Fruit fly (Drosophila melanogaster) whole organism, prepupa: ENCODE data around the gene CG17806.

ENCODE experiments used
- Blimp-1 ChIP-seq: fragments of 200-800 bp; sonication (Bioruptor generic); optimal IDR thresholded peaks from 3 replicates; lab custom pipeline; 2017; ENCODE audit warnings: missing biosample characterization, missing genetic modification characterization, mild to moderate bottlenecking, moderate library complexity, missing genetic modification reagents
- CG10631 ChIP-seq: fragments of 200-800 bp; sonication (Bioruptor generic); optimal IDR thresholded peaks from 2 replicates; lab custom pipeline; 2016; ENCODE audit warnings: missing biosample characterization, missing genetic modification characterization
- CG10669 ChIP-seq: fragments of 200-800 bp; sonication (Bioruptor generic); optimal IDR thresholded peaks from 3 replicates; lab custom pipeline; 2018; ENCODE audit warnings: missing biosample characterization, mild to moderate bottlenecking, missing genetic modification characterization, moderate library complexity
- CG11294 ChIP-seq: fragments of 200-800 bp; sonication (Bioruptor generic); IDR thresholded peaks from 2 replicates; pipeline ENCODE4 v1.3.6; 2022; ENCODE audit warnings: missing biosample characterization, missing genetic modification characterization
- CG11902 ChIP-seq: fragments of 200-800 bp; sonication (Bioruptor generic); optimal IDR thresholded peaks from 3 replicates; lab custom pipeline; 2016; ENCODE audit warnings: missing biosample characterization, missing genetic modification characterization
- CG16779 ChIP-seq: fragments of 200-800 bp; sonication (Bioruptor generic); optimal IDR thresholded peaks from 3 replicates; lab custom pipeline; 2017; ENCODE audit warnings: missing biosample characterization, mild to moderate bottlenecking, missing genetic modification characterization
- CG31627 ChIP-seq: fragments of 200-800 bp; sonication (Bioruptor generic); optimal IDR thresholded peaks from 3 replicates; lab custom pipeline; 2016; ENCODE audit warnings: missing biosample characterization, missing genetic modification characterization
- CG34406 ChIP-seq: fragments of 200-800 bp; sonication (Bioruptor generic); optimal IDR thresholded peaks from 3 replicates; lab custom pipeline; 2016; ENCODE audit warnings: missing biosample characterization, missing genetic modification characterization
- CG3919 ChIP-seq: fragments of 200-800 bp; sonication (Bioruptor generic); optimal IDR thresholded peaks from 3 replicates; lab custom pipeline; 2016; ENCODE audit warnings: missing biosample characterization, missing genetic modification characterization
- CG6163 ChIP-seq: fragments of 200-800 bp; sonication (Bioruptor generic); IDR thresholded peaks from 3 replicates; pipeline ENCODE4 v1.3.6; 2022; ENCODE audit warnings: missing biosample characterization, missing genetic modification characterization
- CG6276 ChIP-seq: fragments of 200-800 bp; sonication (Bioruptor generic); optimal IDR thresholded peaks from 2 replicates; lab custom pipeline; 2017; ENCODE audit warnings: missing biosample characterization, mild to moderate bottlenecking, missing genetic modification characterization
- CG6792 ChIP-seq: fragments of 200-800 bp; sonication (Bioruptor generic); optimal IDR thresholded peaks from 3 replicates; lab custom pipeline; 2016; ENCODE audit warnings: missing biosample characterization, missing genetic modification characterization
- CG6808 ChIP-seq: fragments of 200-800 bp; sonication (Bioruptor generic); optimal IDR thresholded peaks from 3 replicates; lab custom pipeline; 2017; ENCODE audit warnings: missing biosample characterization, missing genetic modification characterization, mild to moderate bottlenecking, moderate library complexity, missing genetic modification reagents
- CG6854 ChIP-seq: fragments of 200-800 bp; sonication (Bioruptor generic); optimal IDR thresholded peaks from 2 replicates; lab custom pipeline; 2017; ENCODE audit warnings: missing biosample characterization, mild to moderate bottlenecking, missing genetic modification characterization
- CG7368 ChIP-seq: fragments of 200-800 bp; sonication (Bioruptor generic); optimal IDR thresholded peaks from 3 replicates; lab custom pipeline; 2016; ENCODE audit warnings: missing biosample characterization, missing genetic modification characterization
- CG8119 ChIP-seq: fragments of 200-800 bp; sonication (Bioruptor generic); IDR thresholded peaks from 3 replicates; pipeline ENCODE4 v1.3.6; 2022; ENCODE audit warnings: missing biosample characterization, missing genetic modification characterization
- CG8319 ChIP-seq: fragments of 200-800 bp; sonication (Bioruptor generic); optimal IDR thresholded peaks from 3 replicates; lab custom pipeline; 2016; ENCODE audit warnings: missing biosample characterization, missing genetic modification characterization
- CG8632 ChIP-seq: fragments of 200-800 bp; sonication (Bioruptor generic); optimal IDR thresholded peaks from 3 replicates; lab custom pipeline; 2016; ENCODE audit warnings: missing biosample characterization, missing genetic modification characterization
- CG9139 ChIP-seq: fragments of 200-800 bp; sonication (Bioruptor generic); optimal IDR thresholded peaks from 3 replicates; lab custom pipeline; 2017; ENCODE audit warnings: missing biosample characterization, mild to moderate bottlenecking, missing genetic modification characterization
- Eip75B ChIP-seq: fragments of 200-800 bp; sonication (Bioruptor generic); optimal IDR thresholded peaks from 3 replicates; lab custom pipeline; 2016; ENCODE audit warnings: missing biosample characterization, missing genetic modification characterization
- Eip93F ChIP-seq: fragments of 200-800 bp; sonication (Bioruptor generic); optimal IDR thresholded peaks from 2 replicates; lab custom pipeline; 2016; ENCODE audit warnings: missing biosample characterization, mild to moderate bottlenecking, missing genetic modification characterization
- Ets21C ChIP-seq: fragments of 200-800 bp; sonication (Bioruptor generic); optimal IDR thresholded peaks from 3 replicates; lab custom pipeline; 2016; ENCODE audit warnings: missing biosample characterization, missing genetic modification characterization
- Ets96B ChIP-seq: fragments of 200-800 bp; optimal IDR thresholded peaks from 2 replicates; lab custom pipeline; 2019; ENCODE audit warnings: missing biosample characterization, mild to moderate bottlenecking, missing genetic modification characterization, moderate library complexity
- Gug ChIP-seq: fragments of 200-800 bp; sonication (Bioruptor generic); IDR thresholded peaks from 2 replicates; pipeline ENCODE4 v1.3.6; 2022; ENCODE audit warnings: missing biosample characterization, missing genetic modification characterization
- Hr39 ChIP-seq: fragments of 200-800 bp; sonication (Bioruptor generic); optimal IDR thresholded peaks from 2 replicates; lab custom pipeline; 2016; ENCODE audit warnings: missing biosample characterization, missing genetic modification characterization
- Hr4 ChIP-seq: fragments of 200-800 bp; sonication (Bioruptor generic); optimal IDR thresholded peaks from 3 replicates; lab custom pipeline; 2016; ENCODE audit warnings: missing biosample characterization, missing genetic modification characterization
- Lpt ChIP-seq: fragments of 200-800 bp; sonication (Bioruptor generic); optimal IDR thresholded peaks from 3 replicates; lab custom pipeline; 2016; ENCODE audit warnings: missing biosample characterization, missing genetic modification characterization
- Met ChIP-seq: fragments of 200-800 bp; sonication (Bioruptor generic); optimal IDR thresholded peaks from 3 replicates; lab custom pipeline; 2016; ENCODE audit warnings: missing biosample characterization, missing genetic modification characterization
- OdsH ChIP-seq: fragments of 200-800 bp; sonication (Bioruptor generic); optimal IDR thresholded peaks from 3 replicates; lab custom pipeline; 2016; ENCODE audit warnings: missing biosample characterization, missing genetic modification characterization
- Smox ChIP-seq: fragments of 200-800 bp; sonication (Bioruptor generic); optimal IDR thresholded peaks from 3 replicates; lab custom pipeline; 2016; ENCODE audit warnings: missing biosample characterization, missing genetic modification characterization
- Sox102F ChIP-seq: fragments of 200-800 bp; sonication (Bioruptor generic); optimal IDR thresholded peaks from 2 replicates; lab custom pipeline; 2016; ENCODE audit warnings: missing biosample characterization, mild to moderate bottlenecking, missing genetic modification characterization
- Sox15 ChIP-seq: fragments of 200-800 bp; sonication (Bioruptor generic); optimal IDR thresholded peaks from 3 replicates; lab custom pipeline; 2016; ENCODE audit warnings: missing biosample characterization, missing genetic modification characterization
- achi ChIP-seq: fragments of 200-800 bp; sonication (Bioruptor generic); optimal IDR thresholded peaks from 3 replicates; lab custom pipeline; 2016; ENCODE audit warnings: missing biosample characterization, missing genetic modification characterization
- acj6 ChIP-seq: fragments of 200-800 bp; sonication (Bioruptor generic); optimal IDR thresholded peaks from 3 replicates; lab custom pipeline; 2016; ENCODE audit warnings: missing biosample characterization, missing genetic modification characterization
- dac ChIP-seq: fragments of 200-800 bp; sonication (Bioruptor generic); optimal IDR thresholded peaks from 2 replicates; lab custom pipeline; 2017; ENCODE audit warnings: missing biosample characterization, mild to moderate bottlenecking, missing genetic modification characterization
- dsx ChIP-seq: fragments of 200-800 bp; optimal IDR thresholded peaks from 3 replicates; lab custom pipeline; 2019; ENCODE audit warnings: missing biosample characterization, mild to moderate bottlenecking, missing genetic modification characterization, moderate library complexity; ENCODE audit not compliant: poor library complexity, severe bottlenecking
- eg ChIP-seq: fragments of 200-800 bp; sonication (Bioruptor generic); IDR thresholded peaks from 3 replicates; pipeline ENCODE4 v1.3.6; 2022; ENCODE audit warnings: missing biosample characterization, missing genetic modification characterization
- esn ChIP-seq: fragments of 200-800 bp; sonication (Bioruptor generic); optimal IDR thresholded peaks from 2 replicates; lab custom pipeline; 2016; ENCODE audit warnings: missing biosample characterization, mild to moderate bottlenecking, missing genetic modification characterization, moderate library complexity
- fd85E ChIP-seq: fragments of 200-800 bp; sonication (Bioruptor generic); optimal IDR thresholded peaks from 3 replicates; lab custom pipeline; 2016; ENCODE audit warnings: missing biosample characterization, missing genetic modification characterization
- fkh ChIP-seq: fragments of 200-800 bp; sonication (Bioruptor generic); optimal IDR thresholded peaks from 3 replicates; lab custom pipeline; 2017; ENCODE audit warnings: missing biosample characterization, mild to moderate bottlenecking, missing genetic modification characterization, moderate library complexity
- lz ChIP-seq: fragments of 200-800 bp; sonication (Bioruptor generic); optimal IDR thresholded peaks from 3 replicates; lab custom pipeline; 2016; ENCODE audit warnings: missing biosample characterization, missing genetic modification characterization
- net ChIP-seq: fragments of 200-800 bp; sonication (Bioruptor generic); optimal IDR thresholded peaks from 3 replicates; lab custom pipeline; 2016; ENCODE audit warnings: missing biosample characterization, missing genetic modification characterization
- spab ChIP-seq: fragments of 200-800 bp; sonication (Bioruptor generic); optimal IDR thresholded peaks from 2 replicates; lab custom pipeline; 2017; ENCODE audit warnings: missing biosample characterization, mild to moderate bottlenecking, missing genetic modification characterization, missing genetic modification reagents
- ss ChIP-seq, 2 experiments: fragments of 200-800 bp; sonication (Bioruptor generic); optimal IDR thresholded peaks; 2 replicates in 1 of 2; 3 replicates in 1 of 2; lab custom pipeline; 2017 to 2018; ENCODE audit warnings: mild to moderate bottlenecking in 2 of 2, missing biosample characterization in 2 of 2, missing genetic modification characterization in 2 of 2, moderate library complexity in 1 of 2
- svp ChIP-seq: fragments of 200-800 bp; sonication (Bioruptor generic); peaks from one replicate; lab custom pipeline; 2016; ENCODE audit warnings: missing biosample characterization, missing genetic modification characterization
- topi ChIP-seq: fragments of 200-800 bp; sonication (Bioruptor generic); optimal IDR thresholded peaks from 3 replicates; lab custom pipeline; 2016; ENCODE audit warnings: missing biosample characterization, missing genetic modification characterization

CG17806 gene

DNA sequence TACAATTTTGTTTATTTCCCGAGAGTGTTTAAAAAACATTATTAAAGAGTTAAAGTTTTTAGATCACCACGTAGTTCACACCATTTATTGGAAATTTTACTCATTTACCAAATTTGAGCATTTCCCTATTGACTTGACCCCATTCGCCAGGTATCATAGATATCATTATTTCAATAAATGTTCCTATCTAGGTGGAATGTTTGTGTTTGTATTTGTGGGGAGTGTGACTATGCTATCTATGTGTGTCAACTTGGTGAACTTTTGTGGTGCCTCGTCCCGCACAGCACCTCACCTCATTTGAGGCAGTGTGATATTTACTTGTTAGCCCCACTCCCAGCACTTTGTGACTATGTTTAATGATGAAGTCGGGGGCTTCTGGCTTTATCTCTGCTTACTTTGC, 25.6 kb upstream of the CG17806 start:
- TF ChIP-seq Hr4 (GFP tag; lab: Kevin White, UChicago) (no peak), fkh (peak; percentile 91)
- TF ChIP-seq, all 60 proteins: peak for 1

dm6 chr3R:17827038-17827616, 24.1 kb upstream of the CG17806 start:
- TF ChIP-seq dsx (GFP tag; lab: Kevin White, UChicago) (no peak), svp (GFP tag; lab: Kevin White, UChicago) (peak; percentile 47)

dm6 chr3R:17825806-17826583, 22.9 kb upstream of the CG17806 start:
- TF ChIP-seq Sox102F (peak; percentile 41), spab (GFP tag; lab: Kevin White, UChicago) (peak; percentile 21), CG6792 (peak; percentile 60), CG31627 (GFP tag; lab: Kevin White, UChicago) (peak; percentile 31), Eip75B (GFP tag; lab: Kevin White, UChicago) (peak; percentile 18), CG34406 (GFP tag; lab: Kevin White, UChicago) (peak; percentile 66), CG7368 (no peak), OdsH (GFP tag; lab: Kevin White, UChicago) (peak; percentile 46), fkh (no peak), CG6163 (GFP tag; lab: Robert Waterston, UW) (no peak), CG10631 (GFP tag; lab: Kevin White, UChicago) (peak; percentile 62), CG9139 (GFP tag; lab: Kevin White, UChicago) (no peak), CG6808 (GFP tag; lab: Kevin White, UChicago) (peak; percentile 14), svp (GFP tag; lab: Kevin White, UChicago) (peak; percentile 81), acj6 (GFP tag; lab: Kevin White, UChicago) (peak; percentile 48), ss (GFP tag; optimal IDR thresholded peaks at IDR 0.05; lab: Kevin White, UChicago) (peak in 1 of 2 experiments; percentile 57), Eip93F (GFP tag; lab: Kevin White, UChicago) (no peak), Ets96B (tag; lab: Kevin White, UChicago) (peak; percentile 35), dac (no peak), Gug (GFP tag; lab: Robert Waterston, UW) (no peak), net (GFP tag; lab: Kevin White, UChicago) (no peak), esn (peak; percentile 76), Ets21C (GFP tag; lab: Kevin White, UChicago) (peak; percentile 4), Blimp-1 (GFP tag; lab: Kevin White, UChicago) (peak; percentile 27), Met (peak; percentile 41), CG8632 (GFP tag; lab: Kevin White, UChicago) (peak; percentile 54), CG3919 (GFP tag; lab: Kevin White, UChicago) (peak; percentile 30), fd85E (no peak), Hr39 (peak; percentile 26), CG10669 (peak; percentile 26), CG8119 (GFP tag; lab: Robert Waterston, UW) (no peak), Lpt (GFP tag; lab: Kevin White, UChicago) (no peak), CG16779 (tag; lab: Kevin White, UChicago) (no peak), achi (GFP tag; lab: Kevin White, UChicago) (peak; percentile 58), CG6276 (GFP tag; lab: Kevin White, UChicago) (no peak), eg (GFP tag; lab: Robert Waterston, UW) (no peak), lz (peak; percentile 60), Hr4 (GFP tag; lab: Kevin White, UChicago) (no peak), CG8319 (GFP tag; lab: Kevin White, UChicago) (no peak), CG6854 (no peak), CG11294 (no peak), Sox15 (peak; percentile 17), CG11902 (GFP tag; lab: Kevin White, UChicago) (peak; percentile 42), topi (GFP tag; lab: Kevin White, UChicago) (peak; percentile 37), Smox (peak; percentile 26)
